Worm (Caenorhabditis elegans) whole organism, mixed stage, embryonic: ENCODE measurements around the gene cab-1.

Experiments
- bed-3 ChIP-seq: fragments of 200-800 bp; sonication (Bioruptor generic); optimal IDR thresholded peaks from 3 replicates; lab custom pipeline; 2018; ENCODE audit warnings: mild to moderate bottlenecking, missing genetic modification characterization, moderate library complexity, missing compliant biosample characterization
- elt-3 ChIP-seq: fragments of 150-350 bp; optimal IDR thresholded peaks from 2 replicates; lab custom pipeline; 2014; ENCODE audit warnings: missing biosample characterization, missing genetic modification characterization
- hlh-1 ChIP-seq: fragments of 150-350 bp; optimal IDR thresholded peaks from 2 replicates; lab custom pipeline; 2014; ENCODE audit warnings: missing biosample characterization, missing genetic modification reagents, missing genetic modification characterization
- lin-13 ChIP-seq: fragments of 150-350 bp; optimal IDR thresholded peaks from 2 replicates; lab custom pipeline; 2014; ENCODE audit warnings: missing biosample characterization, missing genetic modification characterization
- nhr-2 ChIP-seq: fragments of 150-350 bp; optimal IDR thresholded peaks from 2 replicates; lab custom pipeline; 2014; ENCODE audit warnings: missing biosample characterization, missing genetic modification characterization
- pha-4 ChIP-seq: fragments of 150-350 bp; optimal IDR thresholded peaks from 2 replicates; lab custom pipeline; 2018; ENCODE audit warnings: missing biosample characterization, missing genetic modification reagents, missing genetic modification characterization
- snpc-4 ChIP-seq: fragments of 150-350 bp; optimal IDR thresholded peaks from 2 replicates; lab custom pipeline; 2014; ENCODE audit warnings: missing biosample characterization, missing genetic modification characterization
- sptf-1 ChIP-seq: sonication (generic microtip); optimal IDR thresholded peaks from 2 replicates; lab custom pipeline; 2017; ENCODE audit warnings: mild to moderate bottlenecking, missing genetic modification characterization, moderate library complexity, missing compliant biosample characterization
- unc-62 ChIP-seq: fragments of 150-350 bp; optimal IDR thresholded peaks from 2 replicates; lab custom pipeline; 2014; ENCODE audit warnings: missing biosample characterization, missing genetic modification reagents, missing genetic modification characterization

- TF ChIP-seq snpc-4 (tag; lab: Kevin White, UChicago) (no peak), elt-3 (tag; lab: Kevin White, UChicago) (no peak), bed-3 (GFP tag; lab: Kevin White, UChicago) (no peak), unc-62 (GFP tag; lab: Kevin White, UChicago) (no peak), hlh-1 (tag; lab: Kevin White, UChicago) (no peak), nhr-2 (no peak), sptf-1 (no peak), pha-4 (no peak), lin-13 (tag; lab: Kevin White, UChicago) (no peak)
Measured at ce11 chrX:12169390-12169789, 43.3 kb downstream of the cab-1 start.
